Fruit fly (Drosophila melanogaster): Measurements from ENCODE around the gene Cph.

Cph gene

dm6 chrX:7277038-7277437, 139.5 kb downstream of the Cph start (continued):
- TF ChIP-seq HHEX (GFP tag; optimal IDR thresholded peaks at IDR 0.05) (peak; percentile 44), ac (GFP tag; optimal IDR thresholded peaks at IDR 0.05) (peak; percentile 85), B-H2 (GFP tag; optimal IDR thresholded peaks at IDR 0.05) (no peak), GATAe (GFP tag; conservative IDR thresholded peaks at IDR 0.05) (no peak), CG14965 (GFP tag; optimal IDR thresholded peaks at IDR 0.05; ENCODE audit: borderline replicate concordance) (no peak), Sox102F (GFP tag; optimal IDR thresholded peaks at IDR 0.05) (peak; percentile 60), ems (GFP tag; optimal IDR thresholded peaks at IDR 0.05) (peak; percentile 57), ttk (GFP tag; IDR thresholded peaks at IDR 0.05) (no peak), CG10979 (tag; optimal IDR thresholded peaks at IDR 0.05) (peak; percentile 84), CG12942 (GFP tag; optimal IDR thresholded peaks at IDR 0.05) (no peak), trh (GFP tag; optimal IDR thresholded peaks at IDR 0.05) (peak; percentile 38), Dip3 (GFP tag; optimal IDR thresholded peaks at IDR 0.05) (peak; percentile 8), Abd-B (GFP tag; optimal IDR thresholded peaks at IDR 0.05) (peak; percentile 61), sc (optimal IDR thresholded peaks at IDR 0.05) (no peak), sc (GFP tag; optimal IDR thresholded peaks at IDR 0.05) (peak; percentile 51), lilli (GFP tag; optimal IDR thresholded peaks at IDR 0.05) (peak; percentile 58), Fer2 (tag; optimal IDR thresholded peaks at IDR 0.05) (no peak), Awh (GFP tag; IDR thresholded peaks at IDR 0.05) (0 out of 2 replicates have a peak, but pooled peaks have one; percentile 28), CG3407 (GFP tag; optimal IDR thresholded peaks at IDR 0.05) (peak; percentile 45), CG5180 (GFP tag; optimal IDR thresholded peaks at IDR 0.05) (peak; percentile 31), CG1603 (tag; optimal IDR thresholded peaks at IDR 0.05) (peak; percentile 72), CG4282 (GFP tag; optimal IDR thresholded peaks at IDR 0.05) (no peak), CG33557 (GFP tag; optimal IDR thresholded peaks at IDR 0.05) (peak; percentile 80), H2.0 (GFP tag; IDR thresholded peaks at IDR 0.05) (peak; percentile 35; the same call in 1 of the 2 replicates), Atf-2 (GFP tag; optimal IDR thresholded peaks at IDR 0.05) (peak; percentile 53), CG10209 (GFP tag; optimal IDR thresholded peaks at IDR 0.05) (peak; percentile 68), cwo (GFP tag; optimal IDR thresholded peaks at IDR 0.05) (peak; percentile 1), CHES-1-like (GFP tag; optimal IDR thresholded peaks at IDR 0.05) (peak; percentile 10), CG30020 (tag; optimal IDR thresholded peaks at IDR 0.05) (no peak), fd102C (GFP tag; optimal IDR thresholded peaks at IDR 0.05) (peak; percentile 93), Dek (tag; optimal IDR thresholded peaks at IDR 0.05) (peak; percentile 8), CG1792 (GFP tag; optimal IDR thresholded peaks at IDR 0.05) (no peak), Ada2b (GFP tag; IDR thresholded peaks at IDR 0.05) (peak; percentile 28; the same call in 1 of the 2 replicates), Vsx1 (GFP tag; optimal IDR thresholded peaks at IDR 0.05) (peak; percentile 30), sd (tag; optimal IDR thresholded peaks at IDR 0.05) (no peak), HLH4C (GFP tag; IDR thresholded peaks at IDR 0.05; ENCODE audit: partially characterized antibody) (no peak), CG1529 (GFP tag; optimal IDR thresholded peaks at IDR 0.05) (peak; percentile 59), amos (GFP tag; IDR thresholded peaks at IDR 0.05; ENCODE audit: partially characterized antibody) (no peak), CG5953 (GFP tag; IDR thresholded peaks at IDR 0.05) (no peak), Side (GFP tag; optimal IDR thresholded peaks at IDR 0.05) (peak; percentile 6), psq (GFP tag; optimal IDR thresholded peaks at IDR 0.05) (no peak), CG11093 (GFP tag; IDR thresholded peaks at IDR 0.05) (no peak; the same call in 2 of the 3 replicates), BtbVII (GFP tag; optimal IDR thresholded peaks at IDR 0.05) (peak; percentile 7), ERR (GFP tag; optimal IDR thresholded peaks at IDR 0.05) (no peak), CrebB (tag; optimal IDR thresholded peaks at IDR 0.05) (no peak), Nf-YC (tag; optimal IDR thresholded peaks at IDR 0.05) (no peak), fru (optimal IDR thresholded peaks at IDR 0.05) (no peak), ken (GFP tag; IDR thresholded peaks at IDR 0.05) (0 out of 3 replicates have a peak, but pooled peaks have one; percentile 5), Antp (GFP tag; optimal IDR thresholded peaks at IDR 0.05) (peak; percentile 32), CkIIα-i1 (GFP tag; IDR thresholded peaks at IDR 0.05) (no peak), CG33213 (GFP tag; optimal IDR thresholded peaks at IDR 0.05) (peak; percentile 47)
